Fruit fly (Drosophila melanogaster): ENCODE measurements around the gene CG32686.

Gene CG32686

DNA sequence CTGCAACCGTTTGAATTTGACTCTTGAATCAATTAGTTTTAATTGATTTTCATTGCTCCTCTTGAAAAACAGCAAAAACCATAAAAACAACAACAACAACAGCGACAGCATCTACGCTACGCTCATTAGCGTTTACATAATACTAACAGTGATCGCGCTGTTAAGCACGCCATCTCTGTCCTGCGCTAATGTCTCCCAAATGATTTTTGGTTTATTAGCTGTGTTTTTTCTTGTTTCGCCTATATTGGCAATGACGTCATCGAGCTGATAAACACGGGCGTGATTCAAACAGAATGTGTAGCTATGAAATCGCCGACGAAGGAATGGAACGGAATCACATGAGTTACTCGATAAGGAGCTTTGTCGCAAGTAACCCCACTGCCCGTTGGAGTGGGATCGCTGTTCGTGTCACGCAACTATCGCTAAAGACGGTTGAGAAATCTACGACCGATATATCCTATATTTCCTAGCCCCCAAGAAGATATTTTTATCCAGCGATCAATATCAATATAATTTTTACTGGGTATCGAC, 11.8 kb upstream of the CG32686 start:
- no peak for TF ChIP-seq Sp1 (GFP tag; optimal IDR thresholded peaks at IDR 0.05)
- no peak for TF ChIP-seq rgr (GFP tag; optimal IDR thresholded peaks at IDR 0.05)
- TF ChIP-seq foxo (GFP tag; optimal IDR thresholded peaks at IDR 0.05) = no peak
- TF ChIP-seq Dfd (GFP tag; optimal IDR thresholded peaks at IDR 0.05) = no peak
- TF ChIP-seq GATAd (GFP tag; optimal IDR thresholded peaks at IDR 0.05) = no peak
- no peak for TF ChIP-seq sv (GFP tag; optimal IDR thresholded peaks at IDR 0.05)
- no peak for TF ChIP-seq dl (GFP tag; optimal IDR thresholded peaks at IDR 0.05; ENCODE audit: insufficient read depth in 1 of 2, partially characterized antibody in 2 of 2)
- TF ChIP-seq ey (GFP tag; optimal IDR thresholded peaks at IDR 0.05) = no peak
- no peak for TF ChIP-seq fru (GFP tag; optimal IDR thresholded peaks at IDR 0.05)
- TF ChIP-seq tai (GFP tag; optimal IDR thresholded peaks at IDR 0.05) = no peak
- TF ChIP-seq dsf (GFP tag; optimal IDR thresholded peaks at IDR 0.05; ENCODE audit: borderline replicate concordance) = no peak
- TF ChIP-seq pan (optimal IDR thresholded peaks at IDR 0.05) = no peak
- no peak for TF ChIP-seq Hr83 (GFP tag; optimal IDR thresholded peaks at IDR 0.05; ENCODE audit: poor library complexity, severe bottlenecking)
- no peak for TF ChIP-seq dmrt93B (GFP tag; optimal IDR thresholded peaks at IDR 0.05)
- TF ChIP-seq Hr78 (GFP tag; optimal IDR thresholded peaks at IDR 0.05) = no peak
- no peak for TF ChIP-seq OdsH (GFP tag; optimal IDR thresholded peaks at IDR 0.05)
- no peak for TF ChIP-seq Rel (GFP tag; optimal IDR thresholded peaks at IDR 0.05)
- TF ChIP-seq Rel (tag; optimal IDR thresholded peaks at IDR 0.05) = no peak
- TF ChIP-seq N (GFP tag; optimal IDR thresholded peaks at IDR 0.05) = no peak

DNA sequence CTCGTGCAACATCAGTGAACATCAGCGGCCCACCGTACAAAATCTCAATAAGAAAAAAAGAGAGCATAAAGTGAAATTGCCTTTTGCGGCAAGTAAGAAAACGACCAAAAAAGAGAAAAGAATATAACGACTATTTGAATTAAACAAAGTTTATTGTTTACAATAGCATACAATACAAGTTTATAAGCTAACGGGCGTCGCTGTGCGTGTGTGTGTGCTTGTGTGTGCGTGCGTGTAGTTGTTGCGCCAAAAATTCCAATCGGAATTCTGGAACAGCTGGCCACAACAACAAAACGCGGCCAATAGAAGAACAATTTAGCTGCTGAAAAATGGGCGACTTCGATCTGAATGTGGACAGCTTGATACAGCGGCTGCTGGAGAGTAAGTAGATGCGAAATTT, 11.1 kb upstream of the CG32686 start:
- no peak for TF ChIP-seq Hnf4 (GFP tag; optimal IDR thresholded peaks at IDR 0.05)
- no peak for TF ChIP-seq OdsH (GFP tag; optimal IDR thresholded peaks at IDR 0.05)
- TF ChIP-seq Sp1 (GFP tag; optimal IDR thresholded peaks at IDR 0.05) = no peak
- no peak for TF ChIP-seq psq (GFP tag; optimal IDR thresholded peaks at IDR 0.05)
- no peak for TF ChIP-seq br (GFP tag; optimal IDR thresholded peaks at IDR 0.05)
- no peak for TF ChIP-seq CrebA (GFP tag; optimal IDR thresholded peaks at IDR 0.05; ENCODE audit: borderline replicate concordance)
- no peak for TF ChIP-seq dmrt93B (GFP tag; optimal IDR thresholded peaks at IDR 0.05)
- TF ChIP-seq N (GFP tag; optimal IDR thresholded peaks at IDR 0.05) = no peak
- TF ChIP-seq Hr78 (GFP tag; optimal IDR thresholded peaks at IDR 0.05) = no peak
- no peak for TF ChIP-seq usp (GFP tag; optimal IDR thresholded peaks at IDR 0.05)
- no peak for TF ChIP-seq jim (GFP tag; optimal IDR thresholded peaks at IDR 0.05)
- TF ChIP-seq HLH106 (tag; optimal IDR thresholded peaks at IDR 0.05) = no peak
- TF ChIP-seq fru (GFP tag; optimal IDR thresholded peaks at IDR 0.05) = no peak
- no peak for TF ChIP-seq Hr83 (GFP tag; optimal IDR thresholded peaks at IDR 0.05; ENCODE audit: poor library complexity, severe bottlenecking)
- no peak for TF ChIP-seq Myc (optimal IDR thresholded peaks at IDR 0.05)

DNA sequence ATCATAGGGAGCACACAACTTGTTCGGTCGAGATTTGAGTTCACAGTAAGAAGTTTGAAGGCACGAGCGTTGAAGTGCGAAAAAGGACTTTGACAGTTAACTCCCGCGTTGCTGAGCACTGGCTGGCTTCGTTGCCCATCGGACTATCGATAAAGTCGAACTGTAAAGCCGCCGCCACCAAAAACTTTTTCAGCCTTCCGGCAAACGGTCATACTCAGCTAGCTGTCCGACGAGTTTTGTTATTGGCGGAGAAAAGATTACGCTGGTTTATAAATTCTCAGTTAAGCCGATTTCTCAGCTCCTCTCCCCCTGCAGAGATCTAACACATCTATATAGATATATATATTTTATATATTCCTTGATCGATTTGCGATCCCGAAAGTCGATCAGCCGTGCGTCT, 10.6 kb upstream of the CG32686 start, which contains the start of the genes Psf3 and flw:
Gene Psf3 (minus strand): TSS at position 105 of the 400 bp plus-strand sequence.
Gene flw (plus strand): TSS at position 204 of the 400 bp plus-strand sequence.
- TF ChIP-seq woc (GFP tag; optimal IDR thresholded peaks at IDR 0.05) (no peak), psq (GFP tag; optimal IDR thresholded peaks at IDR 0.05) (no peak), rgr (GFP tag; optimal IDR thresholded peaks at IDR 0.05) (peak; percentile 33), CG9705 (GFP tag; optimal IDR thresholded peaks at IDR 0.05) (peak; percentile 6), sage (GFP tag; optimal IDR thresholded peaks at IDR 0.05) (peak; percentile 18), Mio (GFP tag; optimal IDR thresholded peaks at IDR 0.05) (no peak)

DNA sequence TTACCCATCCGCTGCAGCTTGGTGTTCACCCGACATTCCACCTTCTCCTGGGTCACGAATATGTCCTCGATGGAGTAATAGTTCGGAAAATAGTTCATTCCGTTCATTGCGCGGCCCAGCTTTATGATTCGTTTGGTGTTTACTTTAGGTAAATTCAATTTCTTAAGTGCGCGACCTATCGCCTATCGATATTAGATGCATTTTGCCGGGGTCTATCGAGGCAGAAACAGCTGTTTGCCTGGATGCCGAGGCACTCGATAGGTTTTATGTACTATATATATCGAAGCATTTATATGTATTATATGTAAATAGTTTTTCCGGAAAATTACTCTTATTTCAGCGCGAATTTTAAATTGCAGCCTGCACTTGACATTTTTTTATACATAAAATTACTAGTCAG, 9.8 kb upstream of the CG32686 start:
- TF ChIP-seq sage (GFP tag; optimal IDR thresholded peaks at IDR 0.05) = no peak

DNA sequence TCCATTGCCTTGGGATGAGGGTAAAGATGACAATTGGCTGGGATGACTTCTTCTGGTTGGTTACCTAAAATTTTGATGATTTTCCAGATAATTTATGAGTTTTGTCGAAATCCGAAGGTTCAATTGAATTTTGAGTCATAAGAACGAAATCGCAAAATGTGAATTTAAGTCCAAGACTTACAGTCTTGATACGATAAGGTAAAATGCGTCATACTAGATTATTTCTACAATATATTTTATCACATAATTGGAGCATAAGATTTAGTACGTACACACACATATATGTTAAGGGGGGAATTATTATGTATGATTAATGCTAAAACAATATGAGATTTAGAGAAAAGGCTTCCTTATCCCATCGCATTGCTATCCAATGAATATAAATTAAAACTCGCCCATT, 6.1 kb upstream of the CG32686 start, which contains the start of gene CG32681:
Gene CG32681 (minus strand): TSS at position 101 of the 400 bp plus-strand sequence.
- TF ChIP-seq sage (GFP tag; optimal IDR thresholded peaks at IDR 0.05) (no peak), h (GFP tag; optimal IDR thresholded peaks at IDR 0.05) (no peak), lola (GFP tag; optimal IDR thresholded peaks at IDR 0.05) (no peak), Dif (GFP tag; optimal IDR thresholded peaks at IDR 0.05; ENCODE audit: partially characterized antibody) (no peak), rgr (GFP tag; optimal IDR thresholded peaks at IDR 0.05) (no peak), CrebA (GFP tag; optimal IDR thresholded peaks at IDR 0.05; ENCODE audit: borderline replicate concordance) (no peak)

All from whole organism, wandering third instar larva.